Fruit fly (Drosophila melanogaster): ENCODE data around the gene t-Grip91.

DNA sequence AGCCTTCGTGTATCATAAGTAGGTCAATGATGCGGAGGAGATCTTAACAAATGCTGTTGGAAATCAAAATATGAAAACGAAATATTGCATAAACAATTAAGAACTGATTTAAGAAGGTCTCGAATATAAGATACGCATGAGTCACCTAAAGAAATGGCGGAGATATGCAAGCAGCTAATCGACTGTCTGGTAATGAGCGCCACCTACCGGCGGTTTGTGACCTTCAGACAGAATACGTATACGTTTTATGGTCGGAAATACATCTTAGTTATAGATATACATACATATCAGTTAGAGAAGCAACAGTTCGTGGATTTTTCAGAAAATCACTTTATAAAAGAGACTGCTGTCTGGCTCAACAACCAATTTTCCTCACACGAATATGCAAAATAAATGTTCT is 889 bp upstream of the t-Grip91 start:
- TF ChIP-seq psq (GFP tag; optimal IDR thresholded peaks at IDR 0.05) (no peak), Myc (optimal IDR thresholded peaks at IDR 0.05) (no peak), tai (GFP tag; optimal IDR thresholded peaks at IDR 0.05) (no peak), CrebA (GFP tag; optimal IDR thresholded peaks at IDR 0.05; ENCODE audit: borderline replicate concordance) (no peak), jim (GFP tag; optimal IDR thresholded peaks at IDR 0.05) (no peak), lola (GFP tag; optimal IDR thresholded peaks at IDR 0.05) (no peak), brk (GFP tag; optimal IDR thresholded peaks at IDR 0.05) (no peak)

Measured in whole organism, wandering third instar larva.